Worm (Caenorhabditis elegans): Measurements from ENCODE around the gene K02E11.7.
"Not testable (repeated sequence)": the region's sequence is repeated elsewhere in the genome, so short reads cannot be mapped to it uniquely, and the experiment has no call there.

DNA sequence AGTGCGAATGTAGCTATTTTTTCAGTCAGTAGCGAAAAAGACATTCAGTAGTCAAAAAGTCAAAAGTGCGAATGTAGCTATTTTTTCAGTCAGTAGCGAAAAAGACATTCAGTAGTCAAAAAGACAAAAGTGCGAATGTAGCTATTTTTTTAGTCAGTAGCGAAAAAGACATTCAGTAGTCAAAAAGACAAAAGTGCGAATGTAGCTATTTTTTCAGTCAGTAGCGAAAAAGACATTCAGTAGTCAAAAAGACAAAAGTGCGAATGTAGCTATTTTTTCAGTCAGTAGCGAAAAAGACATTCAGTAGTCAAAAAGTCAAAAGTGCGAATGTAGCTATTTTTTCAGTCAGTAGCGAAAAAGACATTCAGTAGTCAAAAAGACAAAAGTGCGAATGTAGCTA is 48.9 kb downstream of the K02E11.7 start, which contains the start of gene T16A9.3:
- TF ChIP-seq nhr-11 (tag; optimal IDR thresholded peaks at IDR 0.05); ceh-16 (tag; optimal IDR thresholded peaks at IDR 0.05); nhr-76 (tag; optimal IDR thresholded peaks at IDR 0.05); ama-1 (optimal IDR thresholded peaks at IDR 0.05); nhr-23 (tag; optimal IDR thresholded peaks at IDR 0.05); elt-1 (tag; optimal IDR thresholded peaks at IDR 0.05); unc-39 (tag; optimal IDR thresholded peaks at IDR 0.05); skn-1 (tag; optimal IDR thresholded peaks at IDR 0.05); pha-4 (tag; optimal IDR thresholded peaks at IDR 0.05): not testable (repeated sequence)
